Comparison of ENCODE assay signal across 2 fruit fly cellular contexts in the genomic region with DNA sequence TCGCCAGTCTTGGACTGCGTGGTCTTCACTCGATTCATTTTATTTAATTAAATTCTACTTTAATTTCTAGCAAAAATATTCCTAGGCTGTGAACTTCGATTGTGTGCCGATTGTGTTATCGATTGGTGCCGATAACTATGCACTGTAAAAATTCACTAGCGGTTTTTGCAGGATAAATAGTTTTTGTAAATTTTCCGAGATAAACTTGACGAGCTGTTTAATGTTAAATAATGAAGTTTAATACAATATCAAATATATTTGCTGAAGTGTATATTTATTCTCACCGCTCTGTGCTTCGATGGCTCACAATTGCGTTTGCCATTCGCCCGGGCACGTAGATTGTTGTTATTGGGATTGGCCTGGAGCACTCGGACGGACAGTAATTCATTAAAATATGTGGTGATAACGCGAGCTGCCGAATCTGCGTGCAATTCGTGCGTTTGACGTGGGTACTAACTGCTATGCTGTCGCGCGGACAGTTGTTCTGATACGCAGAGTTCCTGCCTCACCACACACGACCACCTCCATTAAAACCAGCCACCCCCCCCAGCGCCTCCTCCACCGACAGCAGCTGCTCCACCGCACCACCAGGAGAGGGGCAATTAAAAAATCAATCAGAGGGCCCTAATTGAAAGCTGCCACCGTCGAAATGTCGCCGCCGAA.
TF ChIP-seq lines count a peak whose summit lies in the region.

A gene (minus strand): TSS at position 123 of the 663 bp plus-strand sequence.
A gene (plus strand): TSS at position 341 of the 663 bp plus-strand sequence.

TF ChIP-seq in whole organism, embryonic, 481 proteins besides CTCF, POLR2A, EP300 and RAD21 (continued from another document and continues in another):
- TF ChIP-seq bcd (GFP tag; optimal IDR thresholded peaks at IDR 0.05; lab: Kevin White, UChicago) (peak; percentile 94), Dll (GFP tag; IDR thresholded peaks at IDR 0.05; lab: Robert Waterston, UW; ENCODE audit: partially characterized antibody) (peak; percentile 78), Chrac-16 (GFP tag; optimal IDR thresholded peaks at IDR 0.05; lab: Kevin White, UChicago) (peak; percentile 96), CG8290 (GFP tag; optimal IDR thresholded peaks at IDR 0.05; lab: Kevin White, UChicago) (no peak), CG8290 (tag; optimal IDR thresholded peaks at IDR 0.05; lab: Kevin White, UChicago) (peak in 1 of 2 experiments; percentile 98), maf-S (GFP tag; optimal IDR thresholded peaks at IDR 0.05; lab: Kevin White, UChicago) (peak; percentile 91), CG11398 (GFP tag; optimal IDR thresholded peaks at IDR 0.05; lab: Kevin White, UChicago) (peak; percentile 82), gce (GFP tag; IDR thresholded peaks at IDR 0.05; lab: Robert Waterston, UW) (peak; percentile 76), klu (GFP tag; IDR thresholded peaks at IDR 0.05; lab: Robert Waterston, UW) (peak; percentile 88), CG7745 (tag; optimal IDR thresholded peaks at IDR 0.05; lab: Kevin White, UChicago) (no peak), CG5245 (GFP tag; optimal IDR thresholded peaks at IDR 0.05; lab: Kevin White, UChicago) (peak; percentile 89), CG31388 (GFP tag; optimal IDR thresholded peaks at IDR 0.05; lab: Kevin White, UChicago) (peak; percentile 71), ara (GFP tag; IDR thresholded peaks at IDR 0.05; lab: Robert Waterston, UW) (peak; percentile 93), CG2116 (GFP tag; optimal IDR thresholded peaks at IDR 0.05; lab: Kevin White, UChicago) (peak; percentile 86), CG11504 (tag; optimal IDR thresholded peaks at IDR 0.05; lab: Kevin White, UChicago) (peak; percentile 90), CG4282 (GFP tag; optimal IDR thresholded peaks at IDR 0.05; lab: Kevin White, UChicago) (peak; percentile 87), sens (GFP tag; lab: Kevin White, UChicago) (peak; percentile 99), wdn (GFP tag; IDR thresholded peaks at IDR 0.05; lab: Robert Waterston, UW) (peak; percentile 93), ken (GFP tag; IDR thresholded peaks at IDR 0.05; lab: Robert Waterston, UW) (peak; percentile 96), phol (tag; optimal IDR thresholded peaks at IDR 0.05; lab: Kevin White, UChicago) (peak; percentile 94), CkIIα-i1 (GFP tag; IDR thresholded peaks at IDR 0.05; lab: Robert Waterston, UW) (peak; percentile 45; the same call in 1 of the 2 replicates), CG18599 (GFP tag; optimal IDR thresholded peaks at IDR 0.05; lab: Kevin White, UChicago) (peak; percentile 96), slp2 (GFP tag; optimal IDR thresholded peaks at IDR 0.05; lab: Kevin White, UChicago) (peak; percentile 91), crol (GFP tag; IDR thresholded peaks at IDR 0.05; lab: Robert Waterston, UW) (peak; percentile 95), z (GFP tag; IDR thresholded peaks at IDR 0.05; lab: Robert Waterston, UW) (peak; percentile 7; the same call in 1 of the 3 replicates), CG17568 (GFP tag; optimal IDR thresholded peaks at IDR 0.05; lab: Kevin White, UChicago) (no peak), Dad (GFP tag; optimal IDR thresholded peaks at IDR 0.05; lab: Kevin White, UChicago) (peak; percentile 95), CG9609 (GFP tag; optimal IDR thresholded peaks at IDR 0.05; lab: Kevin White, UChicago) (peak; percentile 91), HLHmδ (GFP tag; optimal IDR thresholded peaks at IDR 0.05; lab: Kevin White, UChicago) (no peak), Xbp1 (GFP tag; optimal IDR thresholded peaks at IDR 0.05; lab: Kevin White, UChicago) (peak; percentile 96), HHEX (GFP tag; optimal IDR thresholded peaks at IDR 0.05; lab: Kevin White, UChicago) (peak; percentile 91), CG32767 (GFP tag; IDR thresholded peaks at IDR 0.05; lab: Robert Waterston, UW) (peak; percentile 87), chm (GFP tag; IDR thresholded peaks at IDR 0.05; lab: Robert Waterston, UW) (peak; percentile 95), tin (GFP tag; optimal IDR thresholded peaks at IDR 0.05; lab: Kevin White, UChicago) (peak; percentile 94), nmo (GFP tag; optimal IDR thresholded peaks at IDR 0.05; lab: Kevin White, UChicago) (peak; percentile 94), sim (GFP tag; IDR thresholded peaks at IDR 0.05; lab: Robert Waterston, UW) (peak; percentile 80), dmrt99B (tag; optimal IDR thresholded peaks at IDR 0.05; lab: Kevin White, UChicago) (no peak), corto (GFP tag; optimal IDR thresholded peaks at IDR 0.05; lab: Kevin White, UChicago) (peak; percentile 80), chinmo (GFP tag; IDR thresholded peaks at IDR 0.05; lab: Robert Waterston, UW; ENCODE audit: partially characterized antibody) (peak; percentile 56; the same call in 1 of the 4 replicates), CG12659 (GFP tag; optimal IDR thresholded peaks at IDR 0.05; lab: Kevin White, UChicago) (peak; percentile 97), btn (GFP tag; optimal IDR thresholded peaks at IDR 0.05; lab: Kevin White, UChicago) (peak; percentile 81), exex (tag; optimal IDR thresholded peaks at IDR 0.05; lab: Kevin White, UChicago) (peak; percentile 85), HLH3B (GFP tag; IDR thresholded peaks at IDR 0.05; lab: Robert Waterston, UW) (peak; percentile 92), CG2120 (GFP tag; optimal IDR thresholded peaks at IDR 0.05; lab: Kevin White, UChicago) (peak; percentile 97), Nf-YB (GFP tag; optimal IDR thresholded peaks at IDR 0.05; lab: Kevin White, UChicago) (peak; percentile 81), CG1832 (GFP tag; optimal IDR thresholded peaks at IDR 0.05; lab: Kevin White, UChicago) (no peak), Hmx (GFP tag; optimal IDR thresholded peaks at IDR 0.05; lab: Kevin White, UChicago) (peak; percentile 75), bigmax (GFP tag; optimal IDR thresholded peaks at IDR 0.05; lab: Kevin White, UChicago) (peak; percentile 30), Poxn (GFP tag; IDR thresholded peaks at IDR 0.05; lab: Robert Waterston, UW) (peak; percentile 77), hb (GFP tag; IDR thresholded peaks at IDR 0.05; lab: Robert Waterston, UW; ENCODE audit: partially characterized antibody) (peak; percentile 61; the same call in 2 of the 3 replicates), CG12071 (GFP tag; optimal IDR thresholded peaks at IDR 0.05; lab: Kevin White, UChicago) (peak; percentile 88), CG10654 (GFP tag; optimal IDR thresholded peaks at IDR 0.05; lab: Kevin White, UChicago) (peak; percentile 93), seq (GFP tag; IDR thresholded peaks at IDR 0.05; lab: Robert Waterston, UW) (peak; percentile 89), ranshi (GFP tag; IDR thresholded peaks at IDR 0.05; lab: Robert Waterston, UW) (peak; percentile 91), CG13775 (GFP tag; optimal IDR thresholded peaks at IDR 0.05; lab: Kevin White, UChicago) (peak; percentile 94), gcm (GFP tag; optimal IDR thresholded peaks at IDR 0.05; lab: Kevin White, UChicago) (peak; percentile 87), pros (GFP tag; optimal IDR thresholded peaks at IDR 0.05; lab: Kevin White, UChicago) (no peak), lov (optimal IDR thresholded peaks at IDR 0.05; lab: Kevin White, UChicago) (no peak), lov (GFP tag; IDR thresholded peaks at IDR 0.05; lab: Robert Waterston, UW) (peak; percentile 89), vvl (GFP tag; IDR thresholded peaks at IDR 0.05; lab: Robert Waterston, UW) (peak; percentile 96)

TF ChIP-seq in whole organism, prepupa, 60 proteins besides CTCF, POLR2A, EP300 and RAD21 (continued from another document):
- peak; percentile 93 for TF ChIP-seq Eip75B (GFP tag; optimal IDR thresholded peaks at IDR 0.05; lab: Kevin White, UChicago)
- peak; percentile 94 for TF ChIP-seq CG3919 (GFP tag; optimal IDR thresholded peaks at IDR 0.05; lab: Kevin White, UChicago)
- peak; percentile 98 for TF ChIP-seq svp (GFP tag; lab: Kevin White, UChicago)
- TF ChIP-seq Lpt (GFP tag; optimal IDR thresholded peaks at IDR 0.05; lab: Kevin White, UChicago): peak; percentile 81
- TF ChIP-seq Ets96B (tag; optimal IDR thresholded peaks at IDR 0.05; lab: Kevin White, UChicago): peak; percentile 84
- peak; percentile 94 for TF ChIP-seq lz (GFP tag; optimal IDR thresholded peaks at IDR 0.05; lab: Kevin White, UChicago)
- TF ChIP-seq fd59A (GFP tag; optimal IDR thresholded peaks at IDR 0.05; lab: Kevin White, UChicago): peak; percentile 77
- peak; percentile 97 for TF ChIP-seq Eip78C (GFP tag; lab: Kevin White, UChicago)
- peak; percentile 94 for TF ChIP-seq eg (GFP tag; IDR thresholded peaks at IDR 0.05; lab: Robert Waterston, UW)
- peak; percentile 87 for TF ChIP-seq CG8319 (GFP tag; optimal IDR thresholded peaks at IDR 0.05; lab: Kevin White, UChicago)
- TF ChIP-seq CG6792 (GFP tag; optimal IDR thresholded peaks at IDR 0.05; lab: Kevin White, UChicago): peak; percentile 88
- peak; percentile 93 for TF ChIP-seq CG31627 (GFP tag; optimal IDR thresholded peaks at IDR 0.05; lab: Kevin White, UChicago)
- peak; percentile 88 for TF ChIP-seq CG34406 (GFP tag; optimal IDR thresholded peaks at IDR 0.05; lab: Kevin White, UChicago)
